Fruit fly (Drosophila melanogaster) whole organism, embryonic: ENCODE data around the gene euc.

Experiments used
- Bgb ChIP-seq: fragments of 200-800 bp; sonication (Bioruptor generic); IDR thresholded peaks from 2 replicates; pipeline ENCODE4 v1.3.6; 2022; ENCODE audit warnings: missing biosample characterization, missing genetic modification characterization; ENCODE audit not compliant: partially characterized antibody
- CG1024 ChIP-seq: fragments of 200-800 bp; sonication (Bioruptor generic); IDR thresholded peaks from 2 replicates; pipeline ENCODE4 v1.3.6; 2022; ENCODE audit warnings: missing biosample characterization, missing genetic modification characterization
- CG10267 ChIP-seq: fragments of 200-800 bp; sonication (Bioruptor generic); optimal IDR thresholded peaks from 2 replicates; lab custom pipeline; 2018; ENCODE audit warnings: missing biosample characterization, mild to moderate bottlenecking, missing genetic modification characterization, moderate library complexity
- CG10366 ChIP-seq: fragments of 200-800 bp; sonication (Bioruptor generic); IDR thresholded peaks from 2 replicates; pipeline ENCODE4 v1.3.6; 2022; ENCODE audit warnings: missing biosample characterization, missing genetic modification characterization
- CG10959 ChIP-seq: fragments of 200-800 bp; sonication (Bioruptor generic); IDR thresholded peaks from 2 replicates; pipeline ENCODE4 v1.3.6; 2022; ENCODE audit warnings: missing biosample characterization, missing genetic modification characterization
- CG13287 ChIP-seq: fragments of 200-800 bp; sonication (Bioruptor generic); IDR thresholded peaks from 2 replicates; pipeline ENCODE4 v1.3.6; 2022; ENCODE audit warnings: missing biosample characterization, missing genetic modification characterization; ENCODE audit not compliant: partially characterized antibody
- CG13424 ChIP-seq: fragments of 200-800 bp; sonication (Bioruptor generic); optimal IDR thresholded peaks from 2 replicates; lab custom pipeline; 2019; ENCODE audit warnings: missing biosample characterization, mild to moderate bottlenecking, missing genetic modification characterization, moderate library complexity
- CG15696 ChIP-seq: fragments of 200-800 bp; sonication (Bioruptor generic); optimal IDR thresholded peaks from 2 replicates; lab custom pipeline; 2019; ENCODE audit warnings: missing biosample characterization, mild to moderate bottlenecking, missing genetic modification characterization, moderate library complexity
- CG2120 ChIP-seq: fragments of 200-800 bp; sonication (Bioruptor generic); optimal IDR thresholded peaks from 3 replicates; lab custom pipeline; 2016; ENCODE audit warnings: missing biosample characterization, missing genetic modification characterization
- CG2129 ChIP-seq: fragments of 200-800 bp; sonication (Bioruptor generic); IDR thresholded peaks from 2 replicates; pipeline ENCODE4 v1.3.6; 2022; ENCODE audit warnings: missing biosample characterization, missing genetic modification characterization; ENCODE audit not compliant: partially characterized antibody
- CG4617 ChIP-seq: fragments of 200-800 bp; sonication (Bioruptor generic); optimal IDR thresholded peaks from 3 replicates; lab custom pipeline; 2016; ENCODE audit warnings: missing biosample characterization, missing genetic modification characterization, borderline replicate concordance
- CG6765 ChIP-seq: fragments of 200-800 bp; sonication (Bioruptor generic); optimal IDR thresholded peaks from 3 replicates; lab custom pipeline; 2017; ENCODE audit warnings: missing biosample characterization, mild to moderate bottlenecking, missing genetic modification characterization
- CG7786 ChIP-seq: fragments of 200-800 bp; sonication (Bioruptor generic); optimal IDR thresholded peaks from 2 replicates; lab custom pipeline; 2016; ENCODE audit warnings: missing biosample characterization, missing genetic modification characterization
- CG7987 ChIP-seq: fragments of 200-800 bp; sonication (Bioruptor generic); optimal IDR thresholded peaks from 2 replicates; lab custom pipeline; 2018; ENCODE audit warnings: missing biosample characterization, mild to moderate bottlenecking, missing genetic modification characterization, moderate library complexity
- CG9609 ChIP-seq: fragments of 200-800 bp; sonication (Bioruptor generic); optimal IDR thresholded peaks from 3 replicates; lab custom pipeline; 2016; ENCODE audit warnings: missing biosample characterization, missing genetic modification characterization
- CoRest ChIP-seq: fragments of 200-800 bp; sonication (Bioruptor generic); optimal IDR thresholded peaks from 3 replicates; lab custom pipeline; 2018; ENCODE audit warnings: missing biosample characterization, mild to moderate bottlenecking, missing genetic modification characterization, moderate library complexity
- Dbx ChIP-seq: fragments of 200-800 bp; sonication (Bioruptor generic); IDR thresholded peaks from 3 replicates; pipeline ENCODE4 v1.3.6; 2022; ENCODE audit warnings: missing biosample characterization, missing genetic modification characterization
- Dll ChIP-seq: fragments of 200-800 bp; sonication (Bioruptor generic); IDR thresholded peaks from 4 replicates; pipeline ENCODE4 v1.3.6; 2022; ENCODE audit warnings: missing biosample characterization, missing genetic modification characterization; ENCODE audit not compliant: partially characterized antibody
- Drgx ChIP-seq: fragments of 200-800 bp; sonication (Bioruptor generic); IDR thresholded peaks from 2 replicates; pipeline ENCODE4 v1.3.6; 2022; ENCODE audit warnings: missing biosample characterization, missing genetic modification characterization
- Jarid2 ChIP-seq: fragments of 200-800 bp; sonication (Bioruptor generic); optimal IDR thresholded peaks from 3 replicates; lab custom pipeline; 2017; ENCODE audit warnings: mild to moderate bottlenecking, missing biosample characterization, missing genetic modification reagents, missing genetic modification characterization
- Max ChIP-seq: fragments of 200-800 bp; sonication (Bioruptor generic); optimal IDR thresholded peaks from 2 replicates; lab custom pipeline; 2016; ENCODE audit warnings: missing biosample characterization, mild to moderate bottlenecking, missing genetic modification characterization
- Med ChIP-seq: fragments of 200-800 bp; sonication (Bioruptor generic); peaks from one replicate; lab custom pipeline; 2016; ENCODE audit warnings: missing biosample characterization, missing genetic modification characterization, mild to moderate bottlenecking, inconsistent platforms, moderate library complexity
- NC2β ChIP-seq: fragments of 200-800 bp; sonication (Bioruptor generic); optimal IDR thresholded peaks from 2 replicates; lab custom pipeline; 2016; ENCODE audit warnings: missing biosample characterization, missing genetic modification characterization
- Vsx1 ChIP-seq: fragments of 200-800 bp; sonication (Bioruptor generic); optimal IDR thresholded peaks from 2 replicates; lab custom pipeline; 2017; ENCODE audit warnings: missing biosample characterization, mild to moderate bottlenecking, missing genetic modification characterization, missing genetic modification reagents
- YL-1 ChIP-seq: fragments of 200-800 bp; sonication (Bioruptor generic); optimal IDR thresholded peaks from 3 replicates; lab custom pipeline; 2017; ENCODE audit warnings: missing biosample characterization, mild to moderate bottlenecking, missing genetic modification characterization
- abd-A ChIP-seq: fragments of 200-800 bp; sonication (Bioruptor generic); optimal IDR thresholded peaks from 3 replicates; lab custom pipeline; 2019; ENCODE audit warnings: missing biosample characterization, mild to moderate bottlenecking, missing genetic modification characterization, moderate library complexity
- ash1 ChIP-seq: fragments of 200-800 bp; sonication (Bioruptor generic); optimal IDR thresholded peaks from 2 replicates; lab custom pipeline; 2018; ENCODE audit warnings: missing biosample characterization, mild to moderate bottlenecking, missing genetic modification characterization
- ato ChIP-seq: fragments of 200-800 bp; sonication (Bioruptor generic); IDR thresholded peaks from 2 replicates; pipeline ENCODE4 v1.3.6; 2022; ENCODE audit warnings: missing biosample characterization, missing genetic modification characterization; ENCODE audit not compliant: partially characterized antibody
- bbx ChIP-seq: fragments of 200-800 bp; sonication (Bioruptor generic); IDR thresholded peaks from 2 replicates; pipeline ENCODE4 v1.3.6; 2022; ENCODE audit warnings: missing biosample characterization, missing genetic modification characterization; ENCODE audit not compliant: partially characterized antibody
- bowl ChIP-seq: fragments of 200-800 bp; sonication (Bioruptor generic); IDR thresholded peaks from 2 replicates; pipeline ENCODE4 v1.3.6; 2022; ENCODE audit warnings: missing biosample characterization, missing genetic modification characterization
- cg ChIP-seq: fragments of 200-800 bp; sonication (Bioruptor generic); optimal IDR thresholded peaks from 3 replicates; lab custom pipeline; 2019; ENCODE audit warnings: missing biosample characterization, mild to moderate bottlenecking, missing genetic modification characterization, moderate library complexity
- chif ChIP-seq, 2 experiments: fragments of 200-800 bp; sonication (Bioruptor generic); optimal IDR thresholded peaks; 3 replicates each; lab custom pipeline; 2016; ENCODE audit warnings: missing biosample characterization in 2 of 2, missing genetic modification characterization in 2 of 2
- chn ChIP-seq: fragments of 200-800 bp; sonication (Bioruptor generic); optimal IDR thresholded peaks from 2 replicates; lab custom pipeline; 2016; ENCODE audit warnings: missing biosample characterization, missing genetic modification characterization
- crp ChIP-seq, 2 experiments: fragments of 200-800 bp; sonication (Bioruptor generic); optimal IDR thresholded peaks; 2 replicates in 1 of 2; 3 replicates in 1 of 2; lab custom pipeline; 2017; ENCODE audit warnings: missing biosample characterization in 2 of 2, missing genetic modification characterization in 2 of 2, mild to moderate bottlenecking in 1 of 2, moderate library complexity in 1 of 2
- emc ChIP-seq: fragments of 200-800 bp; sonication (Bioruptor generic); optimal IDR thresholded peaks from 2 replicates; lab custom pipeline; 2016; ENCODE audit warnings: missing biosample characterization, missing genetic modification characterization
- en ChIP-seq: fragments of 200-800 bp; sonication (Bioruptor generic); optimal IDR thresholded peaks from 2 replicates; lab custom pipeline; 2016; ENCODE audit warnings: missing biosample characterization, missing genetic modification characterization
- jing ChIP-seq: fragments of 200-800 bp; sonication (Bioruptor generic); optimal IDR thresholded peaks from 2 replicates; lab custom pipeline; 2018; ENCODE audit warnings: missing biosample characterization, mild to moderate bottlenecking, missing genetic modification characterization
- knrl ChIP-seq: fragments of 200-800 bp; sonication (Bioruptor generic); IDR thresholded peaks from 3 replicates; pipeline ENCODE4 v1.3.6; 2022; ENCODE audit warnings: missing biosample characterization, missing genetic modification characterization; ENCODE audit not compliant: partially characterized antibody
- lbe ChIP-seq: fragments of 200-800 bp; sonication (Bioruptor generic); optimal IDR thresholded peaks from 2 replicates; lab custom pipeline; 2016; ENCODE audit warnings: missing biosample characterization, mild to moderate bottlenecking, missing genetic modification characterization
- phol ChIP-seq: fragments of 200-800 bp; sonication (Bioruptor generic); optimal IDR thresholded peaks from 3 replicates; lab custom pipeline; 2018; ENCODE audit warnings: missing biosample characterization, mild to moderate bottlenecking, missing genetic modification characterization, moderate library complexity
- sna ChIP-seq: fragments of 200-800 bp; sonication (Bioruptor generic); IDR thresholded peaks from 2 replicates; pipeline ENCODE4 v1.3.6; 2022; ENCODE audit warnings: missing biosample characterization, missing genetic modification characterization; ENCODE audit not compliant: partially characterized antibody
- sob ChIP-seq: fragments of 200-800 bp; sonication (Bioruptor generic); IDR thresholded peaks from 2 replicates; pipeline ENCODE4 v1.3.6; 2022; ENCODE audit warnings: missing biosample characterization, missing genetic modification characterization
- tgo ChIP-seq: fragments of 200-800 bp; sonication (Bioruptor generic); IDR thresholded peaks from 3 replicates; pipeline ENCODE4 v1.3.6; 2022; ENCODE audit warnings: missing biosample characterization, missing genetic modification characterization
- tin ChIP-seq: fragments of 200-800 bp; sonication (Bioruptor generic); optimal IDR thresholded peaks from 3 replicates; lab custom pipeline; 2016; ENCODE audit warnings: missing biosample characterization, missing genetic modification characterization
- trem ChIP-seq: fragments of 200-800 bp; optimal IDR thresholded peaks from 3 replicates; lab custom pipeline; 2019; ENCODE audit warnings: missing biosample characterization, mild to moderate bottlenecking, missing genetic modification characterization, moderate library complexity
- usp ChIP-seq: fragments of >200 bp; optimal IDR thresholded peaks from 2 replicates; lab custom pipeline; 2017; ENCODE audit warnings: missing biosample characterization, missing genetic modification characterization
- vfl ChIP-seq: fragments of 200-800 bp; sonication (Bioruptor generic); optimal IDR thresholded peaks from 2 replicates; lab custom pipeline; 2016; ENCODE audit warnings: missing biosample characterization, missing genetic modification characterization
- zen2 ChIP-seq: fragments of 200-800 bp; sonication (Bioruptor generic); IDR thresholded peaks from 3 replicates; pipeline ENCODE4 v1.3.6; 2022; ENCODE audit warnings: missing biosample characterization, missing genetic modification characterization; ENCODE audit not compliant: partially characterized antibody

The euc gene

DNA sequence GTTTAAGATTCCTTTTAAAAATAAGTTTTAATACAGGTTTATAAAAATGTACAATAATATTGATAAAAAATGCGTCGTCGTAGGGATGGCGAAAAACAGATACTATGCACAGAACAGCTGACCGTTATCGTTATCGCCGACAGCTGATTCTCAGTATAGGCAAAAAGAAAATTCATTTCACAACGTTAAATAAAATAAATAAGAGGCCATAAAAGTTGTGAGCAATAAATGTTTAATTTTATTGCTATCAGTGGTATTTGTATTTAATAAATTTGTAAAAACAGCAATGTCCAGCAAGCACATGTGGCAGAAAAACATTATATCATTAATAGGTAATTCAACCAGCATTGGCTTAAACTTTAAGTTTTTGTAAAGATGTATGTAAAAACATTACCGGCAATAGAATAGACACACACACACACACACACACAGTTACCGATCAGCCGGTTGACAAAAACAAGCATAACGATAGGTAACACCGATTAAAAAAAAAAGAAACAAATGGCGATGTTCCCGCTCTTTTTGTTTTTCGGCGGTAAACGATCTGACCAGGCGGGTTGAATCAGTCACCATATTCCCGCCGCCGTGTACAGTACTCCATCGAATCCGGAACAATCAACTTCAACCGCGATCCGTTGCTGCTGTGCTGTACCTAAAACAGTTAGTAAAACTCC, 2.4 kb upstream of the euc start, which contains the start of the genes dnk and Smu1 (continued):
- peak; percentile 49 for TF ChIP-seq Max (GFP tag; lab: Kevin White, UChicago)
- TF ChIP-seq Dll (GFP tag; lab: Robert Waterston, UW): peak; percentile 60; the same call in 3 of the 4 replicates
- TF ChIP-seq tgo (GFP tag; lab: Robert Waterston, UW): no peak
- TF ChIP-seq chif (GFP tag; optimal IDR thresholded peaks at IDR 0.05; lab: Kevin White, UChicago): no peak
- no peak for TF ChIP-seq Dbx
- TF ChIP-seq ato (GFP tag; lab: Robert Waterston, UW): no peak
- TF ChIP-seq sna (GFP tag; lab: Robert Waterston, UW): 0 out of 2 replicates have a peak, but pooled peaks have one; percentile 17
- no peak for TF ChIP-seq CG2120 (GFP tag; lab: Kevin White, UChicago)
- TF ChIP-seq CoRest: no peak
- no peak for TF ChIP-seq CG2129
- no peak for TF ChIP-seq emc (GFP tag; lab: Kevin White, UChicago)
- TF ChIP-seq sob (GFP tag; lab: Robert Waterston, UW): no peak
- TF ChIP-seq bbx: peak; percentile 12; the same call in 1 of the 2 replicates
- peak; percentile 66 to 96 for TF ChIP-seq crp (GFP tag; optimal IDR thresholded peaks at IDR 0.05; lab: Kevin White, UChicago)
- TF ChIP-seq CG10366 (GFP tag; lab: Robert Waterston, UW): no peak
- TF ChIP-seq jing (GFP tag; lab: Kevin White, UChicago): no peak
- peak; percentile 56 for TF ChIP-seq CG13287 (GFP tag; lab: Robert Waterston, UW)
- no peak for TF ChIP-seq CG9609
- TF ChIP-seq Jarid2 (GFP tag; lab: Kevin White, UChicago): no peak
- TF ChIP-seq en (GFP tag; lab: Kevin White, UChicago): no peak
- TF ChIP-seq cg (GFP tag; lab: Kevin White, UChicago): peak; percentile 71
- no peak for TF ChIP-seq zen2 (GFP tag; lab: Robert Waterston, UW)
- peak; percentile 20 for TF ChIP-seq Vsx1
- TF ChIP-seq Med (GFP tag; lab: Kevin White, UChicago): peak; percentile 28
- TF ChIP-seq Bgb (GFP tag; lab: Robert Waterston, UW): peak; percentile 37; the same call in 1 of the 2 replicates
- no peak for TF ChIP-seq CG15696 (tag; lab: Kevin White, UChicago)
- no peak for TF ChIP-seq CG7786
- no peak for TF ChIP-seq lbe (GFP tag; lab: Kevin White, UChicago)
- peak; percentile 78 for TF ChIP-seq phol
- TF ChIP-seq abd-A: no peak
- TF ChIP-seq CG7987 (GFP tag; lab: Kevin White, UChicago): no peak
- no peak for TF ChIP-seq CG1024 (GFP tag; lab: Robert Waterston, UW)
- TF ChIP-seq CG4617 (GFP tag; lab: Kevin White, UChicago): no peak
- no peak for TF ChIP-seq ash1
- TF ChIP-seq trem (tag; lab: Kevin White, UChicago): peak; percentile 45
- peak; percentile 42; the same call in 1 of the 2 replicates for TF ChIP-seq Drgx (GFP tag; lab: Robert Waterston, UW)
- TF ChIP-seq bowl (GFP tag; lab: Robert Waterston, UW): no peak
- peak; percentile 25 for TF ChIP-seq CG10267 (tag; lab: Kevin White, UChicago)
- no peak for TF ChIP-seq CG6765
- TF ChIP-seq vfl (GFP tag; lab: Kevin White, UChicago): no peak
- TF ChIP-seq YL-1 (GFP tag; lab: Kevin White, UChicago): peak; percentile 25
- no peak for TF ChIP-seq tin (GFP tag; lab: Kevin White, UChicago)
- no peak for TF ChIP-seq chn (GFP tag; lab: Kevin White, UChicago)
- no peak for TF ChIP-seq NC2β
- no peak for TF ChIP-seq CG13424 (tag; lab: Kevin White, UChicago)
- no peak for TF ChIP-seq usp (GFP tag; lab: Kevin White, UChicago)
- no peak for TF ChIP-seq knrl (GFP tag; lab: Robert Waterston, UW)
- no peak for TF ChIP-seq CG10959 (GFP tag; lab: Robert Waterston, UW)
